Worm (Caenorhabditis elegans): ENCODE results near the gene nsph-3.2.

nsph-3.2 gene

ce11 chrIV:10161706-10162105 is 49.0 kb downstream of the nsph-3.2 start, which contains the start of gene pps-1:
Gene pps-1, plus strand, starts transcription at chrIV:10162006.
- TF ChIP-seq daf-19 (GFP tag; conservative IDR thresholded peaks at IDR 0.05) (0 out of 2 replicates have a peak, but pooled peaks have one; percentile 13), ctbp-1 (GFP tag; IDR thresholded peaks at IDR 0.05) (no peak)
